Worm (Caenorhabditis elegans) whole organism, late embryonic: ENCODE results near the gene srlf-13.

Experiments used
- C38D4.7 ChIP-seq: fragments of 200-800 bp; sonication (Bioruptor generic); optimal IDR thresholded peaks from 2 replicates; lab custom pipeline; 2018; ENCODE audit warnings: mild to moderate bottlenecking, missing genetic modification characterization, moderate library complexity, missing compliant biosample characterization
- fkh-10 ChIP-seq: fragments of 150-350 bp; optimal IDR thresholded peaks from 2 replicates; lab custom pipeline; 2014; ENCODE audit warnings: missing biosample characterization, missing genetic modification reagents, missing genetic modification characterization
- lim-6 ChIP-seq: sonication (generic microtip); optimal IDR thresholded peaks from 2 replicates; lab custom pipeline; 2016; ENCODE audit warnings: missing genetic modification characterization, missing compliant biosample characterization
- mec-3 ChIP-seq: sonication (generic microtip); optimal IDR thresholded peaks from 2 replicates; lab custom pipeline; 2016; ENCODE audit warnings: borderline replicate concordance, missing genetic modification characterization, missing compliant biosample characterization
- nhr-11 ChIP-seq: fragments of 150-350 bp; optimal IDR thresholded peaks from 2 replicates; lab custom pipeline; 2014; ENCODE audit warnings: missing biosample characterization, missing genetic modification characterization
- pat-9 ChIP-seq: fragments of 200-800 bp; sonication (Bioruptor generic); optimal IDR thresholded peaks from 2 replicates; lab custom pipeline; 2018; ENCODE audit warnings: mild to moderate bottlenecking, missing genetic modification characterization, moderate library complexity, missing compliant biosample characterization
- syd-9 ChIP-seq: sonication (generic microtip); optimal IDR thresholded peaks from 2 replicates; lab custom pipeline; 2016; ENCODE audit warnings: mild to moderate bottlenecking, missing genetic modification characterization, moderate library complexity, missing compliant biosample characterization

DNA sequence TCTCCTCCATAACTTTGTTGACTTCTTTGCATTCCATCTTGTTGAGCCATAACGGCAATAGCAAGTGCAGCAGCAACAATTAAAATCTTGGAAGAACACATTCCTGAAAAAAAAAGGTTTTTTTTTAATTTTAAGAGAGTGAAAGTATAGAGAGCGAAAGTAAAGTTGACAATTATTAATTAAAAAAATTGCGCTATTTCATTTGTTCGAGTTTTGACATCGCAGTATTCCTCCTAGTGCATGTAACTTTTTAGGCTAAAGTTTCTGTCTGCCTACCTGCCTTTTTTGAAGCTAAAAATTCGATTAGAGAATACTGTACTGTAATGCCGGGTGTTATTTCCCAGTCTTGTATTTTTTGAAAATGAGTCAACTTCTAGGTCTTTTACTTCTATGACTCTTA, 4.4 kb downstream of the srlf-13 start, which contains the start of gene srlf-12:
- TF ChIP-seq C38D4.7 (GFP tag; lab: Kevin White, UChicago) (no peak), syd-9 (tag; lab: Kevin White, UChicago) (no peak), fkh-10 (GFP tag; lab: Kevin White, UChicago) (no peak), lim-6 (tag; lab: Kevin White, UChicago) (no peak), nhr-11 (tag; lab: Kevin White, UChicago) (no peak), mec-3 (tag; lab: Kevin White, UChicago) (no peak), pat-9 (tag; lab: Kevin White, UChicago) (no peak)
